Worm (Caenorhabditis elegans): ENCODE results near the gene nep-1.

- TF ChIP-seq pha-2 (tag; optimal IDR thresholded peaks at IDR 0.05) = no peak
- no peak for TF ChIP-seq fax-1 (tag; optimal IDR thresholded peaks at IDR 0.05)
- TF ChIP-seq sdc-2 (tag; optimal IDR thresholded peaks at IDR 0.05) = no peak
- TF ChIP-seq ceh-2 (tag; optimal IDR thresholded peaks at IDR 0.05) = no peak
- TF ChIP-seq pqm-1 (tag; optimal IDR thresholded peaks at IDR 0.05) = no peak
- no peak for TF ChIP-seq ama-1 (optimal IDR thresholded peaks at IDR 0.05)
- TF ChIP-seq K02D7.2 (tag; optimal IDR thresholded peaks at IDR 0.05) = no peak
- no peak for TF ChIP-seq rnt-1 (tag; optimal IDR thresholded peaks at IDR 0.05)
- no peak for TF ChIP-seq ceh-22 (tag; optimal IDR thresholded peaks at IDR 0.05)
- no peak for TF ChIP-seq ceh-9 (tag; optimal IDR thresholded peaks at IDR 0.05)
- no peak for TF ChIP-seq nfya-1 (tag; optimal IDR thresholded peaks at IDR 0.05)
These were observed 31.7 kb upstream of the nep-1 start, which contains the start of gene kel-1 for ce11 chrII:11688643-11689042.
